In the genomic region with DNA sequence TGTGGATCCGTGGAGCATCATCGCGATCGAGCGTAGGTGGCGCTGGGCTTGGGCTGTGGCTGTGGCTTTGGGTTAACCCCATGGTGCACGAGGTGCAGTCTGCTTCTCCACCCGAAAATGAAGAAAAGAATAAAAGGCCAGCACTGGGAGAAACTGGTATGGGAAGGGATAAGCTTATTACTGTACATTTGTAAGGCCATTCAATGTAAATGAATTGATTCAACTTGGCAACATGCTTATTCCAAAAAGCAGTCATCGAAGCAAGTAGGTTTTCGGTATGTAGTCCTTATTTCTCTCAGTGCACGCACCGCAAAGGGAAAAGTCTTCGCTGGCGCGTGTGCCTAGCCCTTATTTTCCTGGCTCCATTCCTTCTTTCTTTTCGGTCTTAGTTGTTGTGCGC, we compare ENCODE assay signal across 1 fruit fly cellular context.
TF ChIP-seq lines count a peak whose summit lies in the region.

No protein-coding gene starts in this region.

TF ChIP-seq in whole organism, embryonic, 481 proteins besides CTCF, POLR2A, EP300 and RAD21 (continued from another document and continues in another):
- TF ChIP-seq CG30431 (GFP tag; optimal IDR thresholded peaks at IDR 0.05; lab: Kevin White, UChicago), result peak; percentile 19
- no peak for TF ChIP-seq kah (GFP tag; optimal IDR thresholded peaks at IDR 0.05; lab: Kevin White, UChicago)
- no peak for TF ChIP-seq zf30C (GFP tag; optimal IDR thresholded peaks at IDR 0.05; lab: Kevin White, UChicago)
- no peak for TF ChIP-seq sc (optimal IDR thresholded peaks at IDR 0.05; lab: Kevin White, UChicago)
- peak; percentile 43 for TF ChIP-seq sc (GFP tag; optimal IDR thresholded peaks at IDR 0.05; lab: Kevin White, UChicago)
- peak; percentile 1 for TF ChIP-seq Mes4 (GFP tag; optimal IDR thresholded peaks at IDR 0.05; lab: Kevin White, UChicago)
- no peak for TF ChIP-seq sug (tag; optimal IDR thresholded peaks at IDR 0.05; lab: Kevin White, UChicago)
- peak; percentile 23 for TF ChIP-seq CG18764 (GFP tag; optimal IDR thresholded peaks at IDR 0.05; lab: Kevin White, UChicago)
- no peak for TF ChIP-seq CG3407 (GFP tag; optimal IDR thresholded peaks at IDR 0.05; lab: Kevin White, UChicago)
- TF ChIP-seq zfh1 (GFP tag; IDR thresholded peaks at IDR 0.05; lab: Robert Waterston, UW), result peak; percentile 81
- peak; percentile 52 for TF ChIP-seq Blimp-1 (GFP tag; optimal IDR thresholded peaks at IDR 0.05; lab: Kevin White, UChicago)
- no peak for TF ChIP-seq MESR4 (GFP tag; optimal IDR thresholded peaks at IDR 0.05; lab: Kevin White, UChicago)
- no peak for TF ChIP-seq Fer1 (GFP tag; optimal IDR thresholded peaks at IDR 0.05; lab: Kevin White, UChicago)
- TF ChIP-seq CG1529 (GFP tag; optimal IDR thresholded peaks at IDR 0.05; lab: Kevin White, UChicago), result peak; percentile 35
- peak; percentile 19 for TF ChIP-seq kni (GFP tag; optimal IDR thresholded peaks at IDR 0.05; lab: Kevin White, UChicago)
- no peak for TF ChIP-seq bigmax (GFP tag; optimal IDR thresholded peaks at IDR 0.05; lab: Kevin White, UChicago)
- TF ChIP-seq chm (GFP tag; IDR thresholded peaks at IDR 0.05; lab: Robert Waterston, UW), result peak; percentile 52; the same call in 1 of the 2 replicates
- TF ChIP-seq CG3065 (GFP tag; optimal IDR thresholded peaks at IDR 0.05; lab: Kevin White, UChicago), result peak; percentile 17
- no peak; the same call in 2 of the 3 replicates for TF ChIP-seq tgo (GFP tag; IDR thresholded peaks at IDR 0.05; lab: Robert Waterston, UW)
- TF ChIP-seq lov (optimal IDR thresholded peaks at IDR 0.05; lab: Kevin White, UChicago), result no peak
- peak; percentile 69; the same call in 1 of the 3 replicates for TF ChIP-seq lov (GFP tag; IDR thresholded peaks at IDR 0.05; lab: Robert Waterston, UW)
- peak; percentile 24 for TF ChIP-seq grau (tag; optimal IDR thresholded peaks at IDR 0.05; lab: Kevin White, UChicago)
- TF ChIP-seq dmrt11E (tag; optimal IDR thresholded peaks at IDR 0.05; lab: Kevin White, UChicago), result peak; percentile 79
- no peak for TF ChIP-seq tll (GFP tag; optimal IDR thresholded peaks at IDR 0.05; lab: Kevin White, UChicago)
- no peak for TF ChIP-seq Sox102F (GFP tag; optimal IDR thresholded peaks at IDR 0.05; lab: Kevin White, UChicago)
- TF ChIP-seq ATbp (GFP tag; optimal IDR thresholded peaks at IDR 0.05; lab: Kevin White, UChicago), result no peak
- TF ChIP-seq D (optimal IDR thresholded peaks at IDR 0.05; lab: Kevin White, UChicago), result no peak
- peak; percentile 55 for TF ChIP-seq D (GFP tag; optimal IDR thresholded peaks at IDR 0.05; lab: Kevin White, UChicago)
- peak; percentile 54 for TF ChIP-seq CG9727 (GFP tag; optimal IDR thresholded peaks at IDR 0.05; lab: Kevin White, UChicago)
- peak; percentile 8 for TF ChIP-seq CG8924 (tag; optimal IDR thresholded peaks at IDR 0.05; lab: Kevin White, UChicago)
- TF ChIP-seq CG17186 (GFP tag; optimal IDR thresholded peaks at IDR 0.05; lab: Kevin White, UChicago), result no peak
- TF ChIP-seq ara (GFP tag; IDR thresholded peaks at IDR 0.05; lab: Robert Waterston, UW), result peak; percentile 74; the same call in 1 of the 2 replicates
- peak; percentile 6 for TF ChIP-seq CG8290 (GFP tag; optimal IDR thresholded peaks at IDR 0.05; lab: Kevin White, UChicago)
- no peak for TF ChIP-seq CG8290 (tag; optimal IDR thresholded peaks at IDR 0.05; lab: Kevin White, UChicago)
- peak; percentile 15 for TF ChIP-seq Max (GFP tag; optimal IDR thresholded peaks at IDR 0.05; lab: Kevin White, UChicago)
- TF ChIP-seq CG31441 (GFP tag; IDR thresholded peaks at IDR 0.05; lab: Robert Waterston, UW), result peak; percentile 60
- TF ChIP-seq Ptx1 (GFP tag; IDR thresholded peaks at IDR 0.05; lab: Robert Waterston, UW), result peak; percentile 32; the same call in 1 of the 2 replicates
- TF ChIP-seq peb (GFP tag; IDR thresholded peaks at IDR 0.05; lab: Robert Waterston, UW), result 0 out of 2 replicates have a peak, but pooled peaks have one; percentile 50
- TF ChIP-seq jing (GFP tag; optimal IDR thresholded peaks at IDR 0.05; lab: Kevin White, UChicago), result peak; percentile 30
- TF ChIP-seq Med (GFP tag; lab: Kevin White, UChicago), result peak; percentile 75
- peak; percentile 36 for TF ChIP-seq CG12219 (GFP tag; optimal IDR thresholded peaks at IDR 0.05; lab: Kevin White, UChicago)
- no peak for TF ChIP-seq seq (GFP tag; IDR thresholded peaks at IDR 0.05; lab: Robert Waterston, UW)
- 0 out of 2 replicates have a peak, but pooled peaks have one; percentile 14 for TF ChIP-seq Gsc (GFP tag; IDR thresholded peaks at IDR 0.05; lab: Robert Waterston, UW)
- TF ChIP-seq nmo (GFP tag; optimal IDR thresholded peaks at IDR 0.05; lab: Kevin White, UChicago), result peak; percentile 57
- peak; percentile 32 for TF ChIP-seq Xbp1 (GFP tag; optimal IDR thresholded peaks at IDR 0.05; lab: Kevin White, UChicago)
- 0 out of 2 replicates have a peak, but pooled peaks have one; percentile 7 for TF ChIP-seq dati (GFP tag; IDR thresholded peaks at IDR 0.05; lab: Robert Waterston, UW)
- TF ChIP-seq CG1603 (tag; optimal IDR thresholded peaks at IDR 0.05; lab: Kevin White, UChicago), result peak; percentile 66
- no peak for TF ChIP-seq CG5180 (GFP tag; optimal IDR thresholded peaks at IDR 0.05; lab: Kevin White, UChicago)
- peak in 1 of 3 experiments; percentile 76 for TF ChIP-seq lola (GFP tag; optimal IDR thresholded peaks at IDR 0.05; lab: Kevin White, UChicago)
- peak; percentile 8 for TF ChIP-seq her (GFP tag; optimal IDR thresholded peaks at IDR 0.05; lab: Kevin White, UChicago)
- peak; percentile 43 for TF ChIP-seq trem (tag; optimal IDR thresholded peaks at IDR 0.05; lab: Kevin White, UChicago)
- peak; percentile 79 for TF ChIP-seq sens (GFP tag; lab: Kevin White, UChicago)
- no peak for TF ChIP-seq Fer2 (tag; optimal IDR thresholded peaks at IDR 0.05; lab: Kevin White, UChicago)
- TF ChIP-seq Mrtf (GFP tag; IDR thresholded peaks at IDR 0.05; lab: Robert Waterston, UW), result 0 out of 3 replicates have a peak, but pooled peaks have one; percentile 19
- TF ChIP-seq CG34422 (GFP tag; IDR thresholded peaks at IDR 0.05; lab: Robert Waterston, UW), result no peak
- no peak for TF ChIP-seq Oaz (GFP tag; IDR thresholded peaks at IDR 0.05; lab: Robert Waterston, UW)
- peak; percentile 63 for TF ChIP-seq CG17829 (tag; optimal IDR thresholded peaks at IDR 0.05; lab: Kevin White, UChicago)
- peak; percentile 20; the same call in 1 of the 2 replicates for TF ChIP-seq CG9215 (GFP tag; IDR thresholded peaks at IDR 0.05; lab: Robert Waterston, UW)
- peak; percentile 16 for TF ChIP-seq crc (GFP tag; optimal IDR thresholded peaks at IDR 0.05; lab: Kevin White, UChicago)
- TF ChIP-seq CG13775 (GFP tag; optimal IDR thresholded peaks at IDR 0.05; lab: Kevin White, UChicago), result peak; percentile 12
- TF ChIP-seq pum (GFP tag; optimal IDR thresholded peaks at IDR 0.05; lab: Kevin White, UChicago), result peak; percentile 39
- peak; percentile 64 for TF ChIP-seq sim (GFP tag; IDR thresholded peaks at IDR 0.05; lab: Robert Waterston, UW)
- peak; percentile 48; the same call in 1 of the 2 replicates for TF ChIP-seq ranshi (GFP tag; IDR thresholded peaks at IDR 0.05; lab: Robert Waterston, UW)
- TF ChIP-seq CG17385 (GFP tag; optimal IDR thresholded peaks at IDR 0.05; lab: Kevin White, UChicago), result peak; percentile 13
- peak; percentile 43 for TF ChIP-seq CG12391 (tag; optimal IDR thresholded peaks at IDR 0.05; lab: Kevin White, UChicago)
- TF ChIP-seq dysf (GFP tag; IDR thresholded peaks at IDR 0.05; lab: Robert Waterston, UW), result peak; percentile 43; the same call in 1 of the 3 replicates
- TF ChIP-seq CG12236 (GFP tag; optimal IDR thresholded peaks at IDR 0.05; lab: Kevin White, UChicago), result peak; percentile 7
- peak; percentile 7 for TF ChIP-seq CG8944 (GFP tag; optimal IDR thresholded peaks at IDR 0.05; lab: Kevin White, UChicago)
- no peak for TF ChIP-seq bowl (GFP tag; IDR thresholded peaks at IDR 0.05; lab: Robert Waterston, UW)
- no peak for TF ChIP-seq CHES-1-like (GFP tag; optimal IDR thresholded peaks at IDR 0.05; lab: Kevin White, UChicago)
- peak; percentile 53 for TF ChIP-seq CG7839 (tag; optimal IDR thresholded peaks at IDR 0.05; lab: Kevin White, UChicago)
- no peak for TF ChIP-seq Ets97D (GFP tag; optimal IDR thresholded peaks at IDR 0.05; lab: Kevin White, UChicago)
- TF ChIP-seq CG10959 (GFP tag; IDR thresholded peaks at IDR 0.05; lab: Robert Waterston, UW), result peak; percentile 54; the same call in 1 of the 2 replicates
- no peak for TF ChIP-seq TFAM (GFP tag; optimal IDR thresholded peaks at IDR 0.05; lab: Kevin White, UChicago)
- TF ChIP-seq Antp (GFP tag; optimal IDR thresholded peaks at IDR 0.05; lab: Kevin White, UChicago), result peak; percentile 44
- peak; percentile 14 for TF ChIP-seq CG13424 (tag; optimal IDR thresholded peaks at IDR 0.05; lab: Kevin White, UChicago)
- TF ChIP-seq Spps (tag; optimal IDR thresholded peaks at IDR 0.05; lab: Kevin White, UChicago), result peak; percentile 31
- TF ChIP-seq gcm (GFP tag; optimal IDR thresholded peaks at IDR 0.05; lab: Kevin White, UChicago), result peak; percentile 22
- peak; percentile 62; the same call in 2 of the 3 replicates for TF ChIP-seq CG17361 (GFP tag; IDR thresholded peaks at IDR 0.05; lab: Robert Waterston, UW)
- no peak for TF ChIP-seq cad (GFP tag; optimal IDR thresholded peaks at IDR 0.05; lab: Kevin White, UChicago)
- no peak for TF ChIP-seq CG2120 (GFP tag; optimal IDR thresholded peaks at IDR 0.05; lab: Kevin White, UChicago)
- peak; percentile 24 for TF ChIP-seq NC2β (GFP tag; optimal IDR thresholded peaks at IDR 0.05; lab: Kevin White, UChicago)
- TF ChIP-seq dmrt99B (tag; optimal IDR thresholded peaks at IDR 0.05; lab: Kevin White, UChicago), result peak; percentile 30
- TF ChIP-seq vvl (GFP tag; IDR thresholded peaks at IDR 0.05; lab: Robert Waterston, UW), result peak; percentile 67
- peak in 1 of 2 experiments; percentile 11 for TF ChIP-seq dpn (GFP tag; optimal IDR thresholded peaks at IDR 0.05; lab: Kevin White, UChicago)
- TF ChIP-seq CG2678 (tag; optimal IDR thresholded peaks at IDR 0.05; lab: Kevin White, UChicago), result peak; percentile 41
- TF ChIP-seq CG7556 (GFP tag; optimal IDR thresholded peaks at IDR 0.05; lab: Kevin White, UChicago), result no peak
- TF ChIP-seq wek (GFP tag; optimal IDR thresholded peaks at IDR 0.05; lab: Kevin White, UChicago), result no peak
- peak; percentile 3 for TF ChIP-seq CG9609 (GFP tag; optimal IDR thresholded peaks at IDR 0.05; lab: Kevin White, UChicago)
- TF ChIP-seq CoRest (tag; optimal IDR thresholded peaks at IDR 0.05; lab: Kevin White, UChicago), result peak; percentile 23
- TF ChIP-seq CG6175 (GFP tag; IDR thresholded peaks at IDR 0.05; lab: Robert Waterston, UW), result no peak
- TF ChIP-seq CG1602 (GFP tag; optimal IDR thresholded peaks at IDR 0.05; lab: Kevin White, UChicago), result peak; percentile 23
- peak; percentile 17 for TF ChIP-seq az2 (GFP tag; optimal IDR thresholded peaks at IDR 0.05; lab: Kevin White, UChicago)
- peak; percentile 51 for TF ChIP-seq CG2202 (tag; optimal IDR thresholded peaks at IDR 0.05; lab: Kevin White, UChicago)
- no peak for TF ChIP-seq Scr (GFP tag; IDR thresholded peaks at IDR 0.05; lab: Robert Waterston, UW; ENCODE audit: partially characterized antibody)
- peak; percentile 5 for TF ChIP-seq Hr3 (GFP tag; optimal IDR thresholded peaks at IDR 0.05; lab: Kevin White, UChicago)
- peak; percentile 26 to 43 for TF ChIP-seq Pdp1 (GFP tag; optimal IDR thresholded peaks at IDR 0.05; lab: Kevin White, UChicago)
- peak; percentile 24 for TF ChIP-seq CG16815 (GFP tag; optimal IDR thresholded peaks at IDR 0.05; lab: Kevin White, UChicago)
- peak; percentile 17 for TF ChIP-seq CG16863 (GFP tag; optimal IDR thresholded peaks at IDR 0.05; lab: Kevin White, UChicago)
- no peak for TF ChIP-seq CG6683 (GFP tag; optimal IDR thresholded peaks at IDR 0.05; lab: Kevin White, UChicago)
- TF ChIP-seq twi (tag; optimal IDR thresholded peaks at IDR 0.05; lab: Kevin White, UChicago), result peak; percentile 25
- TF ChIP-seq otp (GFP tag; IDR thresholded peaks at IDR 0.05; lab: Robert Waterston, UW), result peak; percentile 42; the same call in 1 of the 3 replicates
- no peak for TF ChIP-seq CG7963 (GFP tag; IDR thresholded peaks at IDR 0.05; lab: Robert Waterston, UW; ENCODE audit: partially characterized antibody)
- TF ChIP-seq CG10979 (tag; optimal IDR thresholded peaks at IDR 0.05; lab: Kevin White, UChicago), result peak; percentile 71
- TF ChIP-seq row (GFP tag; IDR thresholded peaks at IDR 0.05; lab: Robert Waterston, UW), result peak; percentile 56
- TF ChIP-seq unpg (GFP tag; optimal IDR thresholded peaks at IDR 0.05; lab: Kevin White, UChicago), result peak; percentile 47
- peak; percentile 11 for TF ChIP-seq NfI (GFP tag; optimal IDR thresholded peaks at IDR 0.05; lab: Kevin White, UChicago)
- TF ChIP-seq zen (tag; optimal IDR thresholded peaks at IDR 0.05; lab: Kevin White, UChicago), result peak; percentile 45
- peak; percentile 57 for TF ChIP-seq fd96Cb (tag; optimal IDR thresholded peaks at IDR 0.05; lab: Kevin White, UChicago)
- peak; percentile 10 for TF ChIP-seq nerfin-1 (tag; optimal IDR thresholded peaks at IDR 0.05; lab: Kevin White, UChicago)
- no peak for TF ChIP-seq H15 (GFP tag; IDR thresholded peaks at IDR 0.05; lab: Robert Waterston, UW)
- TF ChIP-seq CG15696 (tag; optimal IDR thresholded peaks at IDR 0.05; lab: Kevin White, UChicago), result peak; percentile 49
- TF ChIP-seq NC2α (GFP tag; optimal IDR thresholded peaks at IDR 0.05; lab: Kevin White, UChicago), result peak; percentile 8
- TF ChIP-seq nau (GFP tag; optimal IDR thresholded peaks at IDR 0.05; lab: Kevin White, UChicago), result no peak
- TF ChIP-seq Usf (GFP tag; optimal IDR thresholded peaks at IDR 0.05; lab: Kevin White, UChicago), result peak; percentile 25
- peak; percentile 0 for TF ChIP-seq Lhr (GFP tag; optimal IDR thresholded peaks at IDR 0.05; lab: Kevin White, UChicago)
- peak; percentile 14 to 68 for TF ChIP-seq chif (GFP tag; optimal IDR thresholded peaks at IDR 0.05; lab: Kevin White, UChicago)
- TF ChIP-seq salm (tag; optimal IDR thresholded peaks at IDR 0.05; lab: Kevin White, UChicago), result no peak
- TF ChIP-seq ap (GFP tag; IDR thresholded peaks at IDR 0.05; lab: Robert Waterston, UW), result peak; percentile 19; the same call in 1 of the 2 replicates
- TF ChIP-seq CG1233 (GFP tag; optimal IDR thresholded peaks at IDR 0.05; lab: Kevin White, UChicago), result peak; percentile 35
- peak; percentile 4 for TF ChIP-seq nom (GFP tag; optimal IDR thresholded peaks at IDR 0.05; lab: Kevin White, UChicago)
- peak; percentile 37; the same call in 1 of the 2 replicates for TF ChIP-seq lmd (GFP tag; IDR thresholded peaks at IDR 0.05; lab: Robert Waterston, UW)
- peak; percentile 47; the same call in 1 of the 2 replicates for TF ChIP-seq CG4404 (GFP tag; IDR thresholded peaks at IDR 0.05; lab: Robert Waterston, UW)
- TF ChIP-seq Ssrp (tag; optimal IDR thresholded peaks at IDR 0.05; lab: Kevin White, UChicago), result peak; percentile 33
- no peak for TF ChIP-seq CG4282 (GFP tag; optimal IDR thresholded peaks at IDR 0.05; lab: Kevin White, UChicago)
- peak; percentile 67 for TF ChIP-seq Ets65A (GFP tag; lab: Kevin White, UChicago)
